Fruit fly (Drosophila melanogaster) whole organism, adult: ENCODE measurements around the gene pes.
"Not testable (repeated sequence)": the region's sequence is repeated elsewhere in the genome, so short reads cannot be mapped to it uniquely, and the experiment has no call there.

ENCODE experiments used
- CG11617 ChIP-seq: fragments of 200-800 bp; sonication (Bioruptor generic); optimal IDR thresholded peaks from 2 replicates; lab custom pipeline; 2017; ENCODE audit warnings: mild to moderate bottlenecking, missing biosample characterization, missing genetic modification reagents, missing genetic modification characterization
- CG12768 ChIP-seq: fragments of 200-800 bp; sonication (Bioruptor generic); optimal IDR thresholded peaks from 2 replicates; lab custom pipeline; 2017; ENCODE audit warnings: missing biosample characterization, missing genetic modification characterization, mild to moderate bottlenecking, moderate library complexity, missing genetic modification reagents
- CG14711 ChIP-seq: fragments of 200-800 bp; sonication (Bioruptor generic); optimal IDR thresholded peaks from 2 replicates; lab custom pipeline; 2018; ENCODE audit warnings: missing biosample characterization, mild to moderate bottlenecking, missing genetic modification characterization, moderate library complexity
- CG1620 ChIP-seq: fragments of 200-800 bp; sonication (Bioruptor generic); optimal IDR thresholded peaks from 2 replicates; lab custom pipeline; 2016; ENCODE audit warnings: missing biosample characterization, missing genetic modification characterization
- CG33017 ChIP-seq: fragments of 200-800 bp; sonication (Bioruptor generic); optimal IDR thresholded peaks from 2 replicates; lab custom pipeline; 2018; ENCODE audit warnings: missing biosample characterization, mild to moderate bottlenecking, missing genetic modification characterization, moderate library complexity
- CG5204 ChIP-seq: fragments of 200-800 bp; sonication (Bioruptor generic); optimal IDR thresholded peaks from 2 replicates; lab custom pipeline; 2016; ENCODE audit warnings: missing biosample characterization, missing genetic modification characterization
- CG7045 ChIP-seq: fragments of 200-800 bp; sonication (Bioruptor generic); optimal IDR thresholded peaks from 2 replicates; lab custom pipeline; 2017; ENCODE audit warnings: missing biosample characterization, mild to moderate bottlenecking, missing genetic modification characterization
- CG7101 ChIP-seq: fragments of 200-800 bp; sonication (Bioruptor generic); optimal IDR thresholded peaks from 2 replicates; lab custom pipeline; 2018; ENCODE audit warnings: missing biosample characterization, mild to moderate bottlenecking, missing genetic modification characterization, moderate library complexity
- Clk ChIP-seq: fragments of 200-800 bp; sonication (Bioruptor generic); optimal IDR thresholded peaks from 2 replicates; lab custom pipeline; 2017; ENCODE audit warnings: missing biosample characterization, missing genetic modification characterization
- Crg-1 ChIP-seq: fragments of 200-800 bp; sonication (Bioruptor generic); optimal IDR thresholded peaks from 2 replicates; lab custom pipeline; 2016; ENCODE audit warnings: missing biosample characterization, missing genetic modification characterization
- Hr96 ChIP-seq: fragments of 200-800 bp; sonication (Bioruptor generic); optimal IDR thresholded peaks from 2 replicates; lab custom pipeline; 2016; ENCODE audit warnings: missing biosample characterization, missing genetic modification characterization
- Mnt ChIP-seq: fragments of 200-800 bp; sonication (Bioruptor generic); optimal IDR thresholded peaks from 2 replicates; lab custom pipeline; 2016; ENCODE audit warnings: missing biosample characterization, mild to moderate bottlenecking, missing genetic modification characterization
- bab1 ChIP-seq: fragments of 200-800 bp; sonication (Bioruptor generic); optimal IDR thresholded peaks from 3 replicates; lab custom pipeline; 2019; ENCODE audit warnings: missing biosample characterization, mild to moderate bottlenecking, missing genetic modification characterization, moderate library complexity
- cic ChIP-seq: fragments of 200-800 bp; sonication (Bioruptor generic); optimal IDR thresholded peaks from 2 replicates; lab custom pipeline; 2017; ENCODE audit warnings: missing biosample characterization, mild to moderate bottlenecking, missing genetic modification characterization, moderate library complexity
- cnc ChIP-seq, 2 experiments: fragments of >200 bp; optimal IDR thresholded peaks; 2 replicates each; lab custom pipeline; 2017
- kay ChIP-seq: fragments of 200-800 bp; sonication (Bioruptor generic); peaks from one replicate; lab custom pipeline; 2016; ENCODE audit warnings: missing biosample characterization, missing genetic modification characterization, borderline replicate concordance
- ovo ChIP-seq: fragments of 200-800 bp; sonication (Bioruptor generic); optimal IDR thresholded peaks from 2 replicates; lab custom pipeline; 2016; ENCODE audit warnings: missing biosample characterization, missing genetic modification characterization
- pad ChIP-seq: fragments of 200-800 bp; sonication (Bioruptor generic); optimal IDR thresholded peaks from 3 replicates; lab custom pipeline; 2017; ENCODE audit warnings: missing biosample characterization, missing genetic modification characterization, mild to moderate bottlenecking, moderate library complexity, missing genetic modification reagents
- tj ChIP-seq: fragments of 200-800 bp; sonication (Bioruptor generic); optimal IDR thresholded peaks from 3 replicates; lab custom pipeline; 2017; ENCODE audit warnings: missing biosample characterization, mild to moderate bottlenecking, missing genetic modification characterization, moderate library complexity
- toe ChIP-seq: fragments of 200-800 bp; sonication (Bioruptor generic); optimal IDR thresholded peaks from 2 replicates; lab custom pipeline; 2016; ENCODE audit warnings: missing biosample characterization, missing genetic modification characterization

Gene pes

dm6 chr2L:7984059-7984800, 9.8 kb downstream of the pes start, which contains the start of gene Snoo:
TSS of gene Snoo (minus strand) at chr2L:7984196.
- peak; percentile 12 for TF ChIP-seq bab1 (GFP tag; lab: Kevin White, UChicago)
- peak; percentile 3 for TF ChIP-seq CG7101 (tag; lab: Kevin White, UChicago)
- no peak for TF ChIP-seq CG1620 (GFP tag; lab: Kevin White, UChicago)
- TF ChIP-seq toe (GFP tag; lab: Kevin White, UChicago) = no peak
- TF ChIP-seq CG33017 (tag; lab: Kevin White, UChicago) = peak; percentile 4
- TF ChIP-seq CG14711 (tag; lab: Kevin White, UChicago) = no peak
- TF ChIP-seq kay (GFP tag; lab: Kevin White, UChicago) = peak; percentile 90
- TF ChIP-seq Clk (GFP tag; lab: Kevin White, UChicago) = no peak
- no peak for TF ChIP-seq Crg-1 (GFP tag; lab: Kevin White, UChicago)
- TF ChIP-seq CG7045 (GFP tag; lab: Kevin White, UChicago) = no peak
- TF ChIP-seq ovo (GFP tag; lab: Kevin White, UChicago) = no peak
- TF ChIP-seq CG12768 (GFP tag; lab: Kevin White, UChicago) = no peak
- no peak for TF ChIP-seq CG5204 (GFP tag; lab: Kevin White, UChicago)
- peak; percentile 89 for TF ChIP-seq Mnt
- TF ChIP-seq pad (GFP tag; lab: Kevin White, UChicago) = no peak

dm6 chr2L:7983646-7984045, 10.3 kb downstream of the pes start, which contains the start of gene CG7231:
TSS of gene CG7231 (plus strand) at chr2L:7983946.
- not testable (repeated sequence) for TF ChIP-seq CG7045 (GFP tag; lab: Kevin White, UChicago); CG14711 (tag; lab: Kevin White, UChicago); CG5204 (GFP tag; lab: Kevin White, UChicago)

dm6 chr2L:7976738-7977137, 17.2 kb downstream of the pes start:
- TF ChIP-seq tj (GFP tag; lab: Kevin White, UChicago) (peak; percentile 35), CG7045 (GFP tag; lab: Kevin White, UChicago) (no peak), Mnt (peak; percentile 23)

- TF ChIP-seq tj (GFP tag; lab: Kevin White, UChicago) (peak; percentile 14), toe (GFP tag; lab: Kevin White, UChicago) (no peak)
Observed at dm6 chr2L:7973470-7974207, 20.3 kb downstream of the pes start.

- TF ChIP-seq CG33017 (tag; lab: Kevin White, UChicago) (no peak), cnc (optimal IDR thresholded peaks at IDR 0.05; lab: Kevin White, UChicago) (no peak)
Observed at dm6 chr2L:7971423-7971822, 22.6 kb downstream of the pes start.

dm6 chr2L:7970001-7970400, 24.0 kb downstream of the pes start:
- no peak for TF ChIP-seq cic
- TF ChIP-seq CG7045 (GFP tag; lab: Kevin White, UChicago) = no peak
- no peak for TF ChIP-seq tj (GFP tag; lab: Kevin White, UChicago)
- no peak for TF ChIP-seq pad (GFP tag; lab: Kevin White, UChicago)
- TF ChIP-seq Crg-1 (GFP tag; lab: Kevin White, UChicago) = no peak
- TF ChIP-seq ovo (GFP tag; lab: Kevin White, UChicago) = no peak
- no peak for TF ChIP-seq toe (GFP tag; lab: Kevin White, UChicago)
- no peak for TF ChIP-seq CG14711 (tag; lab: Kevin White, UChicago)
- no peak for TF ChIP-seq CG11617 (GFP tag; lab: Kevin White, UChicago)
- TF ChIP-seq Clk (GFP tag; lab: Kevin White, UChicago) = no peak
- no peak for TF ChIP-seq Hr96 (GFP tag; lab: Kevin White, UChicago)
- no peak for TF ChIP-seq kay (GFP tag; lab: Kevin White, UChicago)
- TF ChIP-seq cnc (optimal IDR thresholded peaks at IDR 0.05; lab: Kevin White, UChicago) = no peak
- TF ChIP-seq CG1620 (GFP tag; lab: Kevin White, UChicago) = no peak
- no peak for TF ChIP-seq CG12768 (GFP tag; lab: Kevin White, UChicago)
- no peak for TF ChIP-seq CG33017 (tag; lab: Kevin White, UChicago)
- no peak for TF ChIP-seq bab1 (GFP tag; lab: Kevin White, UChicago)
- no peak for TF ChIP-seq CG5204 (GFP tag; lab: Kevin White, UChicago)
- TF ChIP-seq CG7101 (tag; lab: Kevin White, UChicago) = no peak
- no peak for TF ChIP-seq Mnt

dm6 chr2L:7969329-7969728, 24.7 kb downstream of the pes start:
- TF ChIP-seq tj (GFP tag; lab: Kevin White, UChicago) = no peak
- no peak for TF ChIP-seq CG7045 (GFP tag; lab: Kevin White, UChicago)
- TF ChIP-seq ovo (GFP tag; lab: Kevin White, UChicago) = peak; percentile 80
